Fruit fly (Drosophila melanogaster): Measurements from ENCODE around the gene CG15011.

CG15011 gene

dm6 chr3L:4259102-4259558 lies at the start of gene CG15011, which contains the start of gene CG1309:
Gene CG15011, minus strand, starts transcription at chr3L:4259152.
Gene CG1309, plus strand, starts transcription at chr3L:4259430.
- TF ChIP-seq h (optimal IDR thresholded peaks at IDR 0.05) = no peak
- no peak for TF ChIP-seq Myc (optimal IDR thresholded peaks at IDR 0.05)
- no peak for TF ChIP-seq insv (optimal IDR thresholded peaks at IDR 0.05)
- TF ChIP-seq Sin3A (optimal IDR thresholded peaks at IDR 0.05) = no peak
- TF ChIP-seq psq (optimal IDR thresholded peaks at IDR 0.05) = no peak

- TF ChIP-seq Myc (optimal IDR thresholded peaks at IDR 0.05) (no peak), Sin3A (optimal IDR thresholded peaks at IDR 0.05) (no peak), ttk (optimal IDR thresholded peaks at IDR 0.05) (no peak), insv (optimal IDR thresholded peaks at IDR 0.05) (no peak), psq (optimal IDR thresholded peaks at IDR 0.05) (no peak), h (optimal IDR thresholded peaks at IDR 0.05) (no peak)
These were observed 48.9 kb upstream of the CG15011 start, which contains the start of gene dyl for dm6 chr3L:4307691-4308383. Gene dyl, minus strand, starts transcription at chr3L:4307718.

dm6 chr3L:4304244-4304959 lies 45.5 kb upstream of the CG15011 start:
- no peak for TF ChIP-seq Sin3A (optimal IDR thresholded peaks at IDR 0.05)
- TF ChIP-seq h (optimal IDR thresholded peaks at IDR 0.05) = no peak
- no peak for TF ChIP-seq ttk (optimal IDR thresholded peaks at IDR 0.05)
- TF ChIP-seq insv (optimal IDR thresholded peaks at IDR 0.05) = no peak
- TF ChIP-seq psq (optimal IDR thresholded peaks at IDR 0.05) = no peak
- TF ChIP-seq Myc (optimal IDR thresholded peaks at IDR 0.05) = no peak

- TF ChIP-seq ttk (optimal IDR thresholded peaks at IDR 0.05) = no peak
- no peak for TF ChIP-seq insv (optimal IDR thresholded peaks at IDR 0.05)
- no peak for TF ChIP-seq h (optimal IDR thresholded peaks at IDR 0.05)
- TF ChIP-seq psq (optimal IDR thresholded peaks at IDR 0.05) = no peak
- TF ChIP-seq Myc (optimal IDR thresholded peaks at IDR 0.05) = no peak
- no peak for TF ChIP-seq Sin3A (optimal IDR thresholded peaks at IDR 0.05)
These were observed 43.1 kb upstream of the CG15011 start for dm6 chr3L:4302088-4302487.

- TF ChIP-seq psq (optimal IDR thresholded peaks at IDR 0.05) = no peak
- TF ChIP-seq insv (optimal IDR thresholded peaks at IDR 0.05) = no peak
- no peak for TF ChIP-seq Myc (optimal IDR thresholded peaks at IDR 0.05)
- TF ChIP-seq h (optimal IDR thresholded peaks at IDR 0.05) = no peak
These were observed 37.8 kb upstream of the CG15011 start for dm6 chr3L:4296760-4297159.

dm6 chr3L:4293711-4294110 lies 34.8 kb upstream of the CG15011 start:
- TF ChIP-seq insv (optimal IDR thresholded peaks at IDR 0.05) = no peak
- TF ChIP-seq psq (optimal IDR thresholded peaks at IDR 0.05) = no peak
- no peak for TF ChIP-seq ttk (optimal IDR thresholded peaks at IDR 0.05)
- no peak for TF ChIP-seq Sin3A (optimal IDR thresholded peaks at IDR 0.05)
- TF ChIP-seq h (optimal IDR thresholded peaks at IDR 0.05) = no peak

- TF ChIP-seq ttk (optimal IDR thresholded peaks at IDR 0.05) (no peak), psq (optimal IDR thresholded peaks at IDR 0.05) (no peak), h (optimal IDR thresholded peaks at IDR 0.05) (no peak), Myc (optimal IDR thresholded peaks at IDR 0.05) (no peak), insv (optimal IDR thresholded peaks at IDR 0.05) (no peak), Sin3A (optimal IDR thresholded peaks at IDR 0.05) (no peak)
These were observed 34.4 kb upstream of the CG15011 start for dm6 chr3L:4293304-4293703.

- TF ChIP-seq ttk (optimal IDR thresholded peaks at IDR 0.05) (no peak), Sin3A (optimal IDR thresholded peaks at IDR 0.05) (no peak), insv (optimal IDR thresholded peaks at IDR 0.05) (no peak), Myc (optimal IDR thresholded peaks at IDR 0.05) (no peak), psq (optimal IDR thresholded peaks at IDR 0.05) (no peak), h (optimal IDR thresholded peaks at IDR 0.05) (no peak)
These were observed 33.3 kb upstream of the CG15011 start, which contains the start of the genes CG15012 and Fdx2 for dm6 chr3L:4292120-4292697. Gene CG15012, minus strand, starts transcription at chr3L:4292246. Gene Fdx2, plus strand, starts transcription at chr3L:4292482.

dm6 chr3L:4288591-4289056 lies 29.7 kb upstream of the CG15011 start, which contains the start of gene Hexo1:
Gene Hexo1, plus strand, starts transcription at chr3L:4288641.
- TF ChIP-seq insv (optimal IDR thresholded peaks at IDR 0.05) (no peak), psq (optimal IDR thresholded peaks at IDR 0.05) (no peak)

dm6 chr3L:4286784-4287183 lies 27.8 kb upstream of the CG15011 start, which contains the start of gene TfIIEbeta:
Gene TfIIEbeta, plus strand, starts transcription at chr3L:4287038.
- no peak for TF ChIP-seq Myc (optimal IDR thresholded peaks at IDR 0.05)
- no peak for TF ChIP-seq ttk (optimal IDR thresholded peaks at IDR 0.05)
- TF ChIP-seq h (optimal IDR thresholded peaks at IDR 0.05) = no peak
- no peak for TF ChIP-seq Sin3A (optimal IDR thresholded peaks at IDR 0.05)
- TF ChIP-seq insv (optimal IDR thresholded peaks at IDR 0.05) = no peak
- no peak for TF ChIP-seq psq (optimal IDR thresholded peaks at IDR 0.05)

dm6 chr3L:4283428-4284089 lies 24.6 kb upstream of the CG15011 start, which contains the start of the genes srw and CG1316:
Gene srw, minus strand, starts transcription at chr3L:4283478.
Gene CG1316, plus strand, starts transcription at chr3L:4283851.
- TF ChIP-seq Myc (optimal IDR thresholded peaks at IDR 0.05) = no peak
- no peak for TF ChIP-seq psq (optimal IDR thresholded peaks at IDR 0.05)

- TF ChIP-seq Sin3A (optimal IDR thresholded peaks at IDR 0.05) = no peak
- no peak for TF ChIP-seq Myc (optimal IDR thresholded peaks at IDR 0.05)
- no peak for TF ChIP-seq h (optimal IDR thresholded peaks at IDR 0.05)
- TF ChIP-seq ttk (optimal IDR thresholded peaks at IDR 0.05) = no peak
- no peak for TF ChIP-seq psq (optimal IDR thresholded peaks at IDR 0.05)
These were observed 23.7 kb upstream of the CG15011 start, which contains the start of gene CG11583 for dm6 chr3L:4282627-4283026. Gene CG11583, minus strand, starts transcription at chr3L:4282817.
